Fruit fly (Drosophila melanogaster): Measurements from ENCODE around the gene pira.

pira gene

dm6 chrX:12735478-12736428, 27.7 kb downstream of the pira start (continued):
- TF ChIP-seq CG30431 (GFP tag; optimal IDR thresholded peaks at IDR 0.05), result peak; percentile 93
- no peak for TF ChIP-seq fru (optimal IDR thresholded peaks at IDR 0.05)
- peak; percentile 99 for TF ChIP-seq crol (GFP tag; IDR thresholded peaks at IDR 0.05)
- 0 out of 2 replicates have a peak, but pooled peaks have one; percentile 36 for TF ChIP-seq GATAe (GFP tag; conservative IDR thresholded peaks at IDR 0.05)
- no peak for TF ChIP-seq Tbp (GFP tag; optimal IDR thresholded peaks at IDR 0.05)
- TF ChIP-seq CG1792 (GFP tag; optimal IDR thresholded peaks at IDR 0.05), result peak; percentile 79
- TF ChIP-seq Bdp1 (GFP tag; optimal IDR thresholded peaks at IDR 0.05), result peak; percentile 76
- TF ChIP-seq CG12236 (GFP tag; optimal IDR thresholded peaks at IDR 0.05), result peak; percentile 88
- TF ChIP-seq da (GFP tag; optimal IDR thresholded peaks at IDR 0.05), result peak; percentile 79
- TF ChIP-seq CG11398 (GFP tag; optimal IDR thresholded peaks at IDR 0.05), result peak; percentile 57
- peak; percentile 93 for TF ChIP-seq BtbVII (GFP tag; optimal IDR thresholded peaks at IDR 0.05)
- no peak for TF ChIP-seq pzg (GFP tag; optimal IDR thresholded peaks at IDR 0.05)
- TF ChIP-seq HHEX (GFP tag; optimal IDR thresholded peaks at IDR 0.05), result peak; percentile 94
- TF ChIP-seq NK7.1 (GFP tag; optimal IDR thresholded peaks at IDR 0.05), result peak; percentile 91
- peak in 2 of 3 experiments; percentile 41 to 80 for TF ChIP-seq Stat92E (GFP tag; optimal IDR thresholded peaks at IDR 0.05)
- TF ChIP-seq danr (GFP tag; IDR thresholded peaks at IDR 0.05), result peak; percentile 78
- TF ChIP-seq lmd (GFP tag; IDR thresholded peaks at IDR 0.05), result peak; percentile 90
- peak in 1 of 2 experiments; percentile 99 for TF ChIP-seq eve (GFP tag; optimal IDR thresholded peaks at IDR 0.05)
- TF ChIP-seq CG15514 (GFP tag; optimal IDR thresholded peaks at IDR 0.05), result peak; percentile 56
- TF ChIP-seq knrl (GFP tag; IDR thresholded peaks at IDR 0.05; ENCODE audit: partially characterized antibody), result no peak
- peak; percentile 85 for TF ChIP-seq Gug (GFP tag; IDR thresholded peaks at IDR 0.05)
- TF ChIP-seq seq (GFP tag; IDR thresholded peaks at IDR 0.05), result peak; percentile 81
- no peak for TF ChIP-seq bigmax (GFP tag; optimal IDR thresholded peaks at IDR 0.05)
- TF ChIP-seq CG12299 (tag; optimal IDR thresholded peaks at IDR 0.05), result peak; percentile 86
- TF ChIP-seq CG7271 (tag; optimal IDR thresholded peaks at IDR 0.05), result no peak
- TF ChIP-seq CG18619 (GFP tag; optimal IDR thresholded peaks at IDR 0.05), result peak; percentile 96
- no peak for TF ChIP-seq z (GFP tag; IDR thresholded peaks at IDR 0.05)
- peak; percentile 91 for TF ChIP-seq HmgZ (tag; optimal IDR thresholded peaks at IDR 0.05)
- TF ChIP-seq Myb (GFP tag; optimal IDR thresholded peaks at IDR 0.05), result peak; percentile 80
- peak; percentile 88 for TF ChIP-seq CG9215 (GFP tag; IDR thresholded peaks at IDR 0.05)
- TF ChIP-seq vfl (GFP tag; optimal IDR thresholded peaks at IDR 0.05), result peak; percentile 79
- peak; percentile 76; the same call in 1 of the 2 replicates for TF ChIP-seq Nf-YA (GFP tag; IDR thresholded peaks at IDR 0.05)
- 0 out of 2 replicates have a peak, but pooled peaks have one; percentile 41 for TF ChIP-seq CG5953 (GFP tag; IDR thresholded peaks at IDR 0.05)
- TF ChIP-seq CG10431 (GFP tag; optimal IDR thresholded peaks at IDR 0.05), result peak; percentile 76
- TF ChIP-seq CG17328 (GFP tag; IDR thresholded peaks at IDR 0.05), result peak; percentile 79
- TF ChIP-seq Fer3 (tag; optimal IDR thresholded peaks at IDR 0.05), result peak; percentile 88
- no peak for TF ChIP-seq CG2129 (GFP tag; IDR thresholded peaks at IDR 0.05; ENCODE audit: partially characterized antibody)
- TF ChIP-seq CG9817 (tag; optimal IDR thresholded peaks at IDR 0.05), result peak; percentile 90
- TF ChIP-seq CG13775 (GFP tag; optimal IDR thresholded peaks at IDR 0.05), result peak; percentile 98
- TF ChIP-seq CG1233 (GFP tag; optimal IDR thresholded peaks at IDR 0.05), result peak; percentile 96
- TF ChIP-seq CG4282 (GFP tag; optimal IDR thresholded peaks at IDR 0.05), result peak; percentile 55
- peak; percentile 77 for TF ChIP-seq TFAM (GFP tag; optimal IDR thresholded peaks at IDR 0.05)
- TF ChIP-seq CG11504 (tag; optimal IDR thresholded peaks at IDR 0.05), result peak; percentile 96
- TF ChIP-seq CG12942 (GFP tag; optimal IDR thresholded peaks at IDR 0.05), result peak; percentile 87
- peak; percentile 95 for TF ChIP-seq bcd (GFP tag; optimal IDR thresholded peaks at IDR 0.05)
- TF ChIP-seq Hr51 (GFP tag; optimal IDR thresholded peaks at IDR 0.05), result peak; percentile 87 to 95
- TF ChIP-seq wdn (GFP tag; IDR thresholded peaks at IDR 0.05), result peak; percentile 69
- 0 out of 2 replicates have a peak, but pooled peaks have one; percentile 44 for TF ChIP-seq tna (GFP tag; IDR thresholded peaks at IDR 0.05; ENCODE audit: partially characterized antibody)

Data from whole organism, embryonic.